Worm (Caenorhabditis elegans) whole organism, L4 larva: ENCODE data around the gene T19C4.24.

Source experiments
- R02D3.7 ChIP-seq: fragments of 150-350 bp; sonication (generic microtip); optimal IDR thresholded peaks from 3 replicates; lab custom pipeline; 2014; ENCODE audit warnings: missing biosample characterization, missing genetic modification characterization
- hlh-30 ChIP-seq: sonication (generic microtip); optimal IDR thresholded peaks from 2 replicates; lab custom pipeline; 2017; ENCODE audit warnings: antibody characterized with exemption, mild to moderate bottlenecking, missing genetic modification characterization, missing compliant biosample characterization; ENCODE audit not compliant: insufficient read depth
- madf-9 ChIP-seq: fragments of 200-800 bp; sonication (Bioruptor generic); conservative IDR thresholded peaks from 2 replicates; pipeline ENCODE4 v1.3.6; 2022; ENCODE audit warnings: missing genetic modification reagents, missing genetic modification characterization, missing compliant biosample characterization
- nhr-77 ChIP-seq: fragments of 150-350 bp; optimal IDR thresholded peaks from 2 replicates; lab custom pipeline; 2014; ENCODE audit warnings: missing biosample characterization, missing genetic modification characterization
- set-16 ChIP-seq: fragments of 200-800 bp; sonication (Bioruptor generic); IDR thresholded peaks from 2 replicates; pipeline ENCODE4 v1.3.6; 2022; ENCODE audit warnings: missing genetic modification reagents, missing genetic modification characterization, missing compliant biosample characterization
- snpc-4 ChIP-seq: fragments of 150-350 bp; optimal IDR thresholded peaks from 2 replicates; lab custom pipeline; 2014; ENCODE audit warnings: missing biosample characterization, missing genetic modification characterization
- zag-1 ChIP-seq: fragments of 150-350 bp; optimal IDR thresholded peaks from 2 replicates; lab custom pipeline; 2014; ENCODE audit warnings: missing biosample characterization, missing genetic modification characterization
- zip-11 ChIP-seq: fragments of 200-800 bp; sonication (Bioruptor generic); IDR thresholded peaks from 2 replicates; pipeline ENCODE4 v1.3.6; 2022; ENCODE audit warnings: missing genetic modification characterization, missing compliant biosample characterization
- ztf-11 ChIP-seq: fragments of 150-350 bp; optimal IDR thresholded peaks from 2 replicates; lab custom pipeline; 2014; ENCODE audit warnings: missing biosample characterization, missing genetic modification characterization

DNA sequence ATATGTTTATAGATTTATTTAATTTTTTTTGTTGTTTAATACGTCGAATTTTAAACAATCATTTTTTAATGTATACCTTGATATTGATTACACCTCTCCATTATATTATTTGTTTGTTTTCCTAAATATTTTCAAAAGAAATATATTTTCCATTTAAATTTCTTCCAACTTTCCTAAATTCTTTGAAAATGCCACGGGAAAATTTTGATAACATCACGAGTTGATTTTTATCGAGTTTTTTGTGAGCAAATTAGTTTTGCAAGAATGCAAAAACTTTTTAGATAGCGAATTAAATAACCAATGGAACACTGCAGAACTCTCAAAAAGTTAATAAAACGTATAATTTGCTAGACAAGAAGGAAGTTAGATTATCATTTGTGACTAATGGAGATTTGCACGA lies 11.1 kb upstream of the T19C4.24 start, which contains the start of gene srg-42:
- TF ChIP-seq snpc-4 (tag; lab: Kevin White, UChicago) (no peak), hlh-30 (tag; lab: Kevin White, UChicago) (no peak), zip-11 (GFP tag; lab: Robert Waterston, UW) (no peak), zag-1 (tag; lab: Kevin White, UChicago) (no peak), ztf-11 (no peak), nhr-77 (no peak), madf-9 (no peak), set-16 (no peak), R02D3.7 (tag; lab: Kevin White, UChicago) (no peak)
